Worm (Caenorhabditis elegans) whole organism, L1 larva: ENCODE measurements around the gene ddn-1.
A peak's percentile ranks its signal among the peaks of the same experiment; 100 is the strongest.

Experiments used
- C04F5.9 ChIP-seq: sonication (generic microtip); optimal IDR thresholded peaks from 2 replicates; lab custom pipeline; 2016; ENCODE audit warnings: missing genetic modification characterization, missing compliant biosample characterization
- F16B12.6 ChIP-seq: fragments of 150-350 bp; optimal IDR thresholded peaks from 2 replicates; lab custom pipeline; 2014; ENCODE audit warnings: missing biosample characterization, missing genetic modification characterization
- aha-1 ChIP-seq: fragments of 150-350 bp; optimal IDR thresholded peaks from 2 replicates; lab custom pipeline; 2014; ENCODE audit warnings: missing biosample characterization, missing genetic modification characterization
- blmp-1 ChIP-seq: fragments of 150-350 bp; optimal IDR thresholded peaks from 2 replicates; lab custom pipeline; 2014; ENCODE audit warnings: missing biosample characterization, missing genetic modification characterization
- ceh-8 ChIP-seq: fragments of 200-800 bp; sonication (Bioruptor generic); optimal IDR thresholded peaks from 2 replicates; lab custom pipeline; 2018; ENCODE audit warnings: mild to moderate bottlenecking, missing genetic modification characterization, moderate library complexity, missing compliant biosample characterization
- ceh-82 ChIP-seq, 3 experiments: fragments of 150-350 bp in 1 of 3; sonication (generic microtip) in 2 of 3; optimal IDR thresholded peaks; 2 replicates each; lab custom pipeline; 2014 to 2017; ENCODE audit warnings: missing biosample characterization in 3 of 3, missing genetic modification characterization in 3 of 3
- ceh-90 ChIP-seq: sonication (generic microtip); optimal IDR thresholded peaks from 2 replicates; lab custom pipeline; 2016; ENCODE audit warnings: missing genetic modification characterization, missing compliant biosample characterization
- dsc-1 ChIP-seq: sonication (generic microtip); optimal IDR thresholded peaks from 2 replicates; lab custom pipeline; 2016; ENCODE audit warnings: mild to moderate bottlenecking, missing genetic modification characterization, missing compliant biosample characterization
- efl-1 ChIP-seq, 4 experiments: fragments of 150-350 bp; optimal IDR thresholded peaks in 3 of 4; peaks in 1 of 4; 1 replicate in 1 of 4; 2 replicates in 3 of 4; lab custom pipeline; 2014; ENCODE audit warnings: missing biosample characterization in 2 of 4, missing genetic modification characterization in 2 of 4, missing genetic modification reagents in 2 of 4
- efl-3 ChIP-seq: fragments of 200-800 bp; sonication (Bioruptor generic); optimal IDR thresholded peaks from 2 replicates; lab custom pipeline; 2018; ENCODE audit warnings: mild to moderate bottlenecking, missing genetic modification characterization, missing compliant biosample characterization
- egl-27 ChIP-seq, 2 experiments: fragments of 150-350 bp in 1 of 2; sonication (generic microtip); optimal IDR thresholded peaks; 3 replicates each; lab custom pipeline; 2017 to 2018; ENCODE audit warnings: missing biosample characterization in 2 of 2, missing genetic modification characterization in 2 of 2, missing genetic modification reagents in 2 of 2
- elt-2 ChIP-seq: sonication (generic microtip); optimal IDR thresholded peaks from 2 replicates; lab custom pipeline; 2016; ENCODE audit warnings: missing genetic modification characterization, mild to moderate bottlenecking, inconsistent platforms, missing compliant biosample characterization, missing genetic modification reagents
- fkh-4 ChIP-seq: sonication (generic microtip); optimal IDR thresholded peaks from 2 replicates; lab custom pipeline; 2016; ENCODE audit warnings: missing compliant biosample characterization, missing genetic modification characterization, borderline replicate concordance
- fos-1 ChIP-seq: fragments of 150-350 bp; optimal IDR thresholded peaks from 2 replicates; lab custom pipeline; 2014; ENCODE audit warnings: missing biosample characterization, missing genetic modification characterization
- hlh-4 ChIP-seq: sonication (generic microtip); optimal IDR thresholded peaks from 2 replicates; lab custom pipeline; 2016; ENCODE audit warnings: mild to moderate bottlenecking, missing genetic modification characterization, missing compliant biosample characterization
- irx-1 ChIP-seq: sonication (generic microtip); optimal IDR thresholded peaks from 2 replicates; lab custom pipeline; 2016; ENCODE audit warnings: missing genetic modification characterization, missing compliant biosample characterization
- isw-1 ChIP-seq: fragments of 200-800 bp; sonication (Bioruptor generic); IDR thresholded peaks from 2 replicates; pipeline ENCODE4 v1.3.6; 2022; ENCODE audit warnings: missing genetic modification characterization, missing compliant biosample characterization
- jun-1 ChIP-seq: fragments of 150-350 bp; optimal IDR thresholded peaks from 2 replicates; lab custom pipeline; 2014; ENCODE audit warnings: missing biosample characterization, missing genetic modification reagents, missing genetic modification characterization
- lin-13 ChIP-seq: fragments of 150-350 bp; optimal IDR thresholded peaks from 2 replicates; lab custom pipeline; 2014; ENCODE audit warnings: missing biosample characterization, missing genetic modification reagents, missing genetic modification characterization
- lin-14 ChIP-seq: fragments of 200-800 bp; sonication (Bioruptor generic); optimal IDR thresholded peaks from 2 replicates; lab custom pipeline; 2018; ENCODE audit warnings: mild to moderate bottlenecking, missing genetic modification characterization, moderate library complexity, missing compliant biosample characterization
- lin-15B ChIP-seq: fragments of 150-350 bp; sonication (generic microtip); optimal IDR thresholded peaks from 3 replicates; lab custom pipeline; 2014; ENCODE audit warnings: missing biosample characterization, missing genetic modification characterization
- lin-35 ChIP-seq, 2 experiments: fragments of 150-350 bp; optimal IDR thresholded peaks; 2 replicates each; lab custom pipeline; 2014; ENCODE audit warnings: missing biosample characterization in 2 of 2, missing genetic modification characterization in 2 of 2, missing genetic modification reagents in 2 of 2
- lin-39 ChIP-seq: fragments of 150-350 bp; optimal IDR thresholded peaks from 2 replicates; lab custom pipeline; 2014; ENCODE audit warnings: missing biosample characterization, missing genetic modification reagents, missing genetic modification characterization
- lir-3 ChIP-seq: sonication (generic microtip); optimal IDR thresholded peaks from 2 replicates; lab custom pipeline; 2016; ENCODE audit warnings: mild to moderate bottlenecking, missing genetic modification characterization, moderate library complexity, missing compliant biosample characterization; ENCODE audit not compliant: poor library complexity
- lsy-2 ChIP-seq, 2 experiments: fragments of 150-350 bp; optimal IDR thresholded peaks; 2 replicates each; lab custom pipeline; 2014; ENCODE audit warnings: missing biosample characterization in 2 of 2, missing genetic modification characterization in 2 of 2
- mab-9 ChIP-seq: fragments of 200-800 bp; sonication (Bioruptor generic); IDR thresholded peaks from 2 replicates; pipeline ENCODE4 v1.3.6; 2022; ENCODE audit warnings: missing genetic modification reagents, missing genetic modification characterization, missing compliant biosample characterization
- mdl-1 ChIP-seq, 2 experiments: fragments of 150-350 bp; optimal IDR thresholded peaks; 2 replicates each; lab custom pipeline; 2014 to 2017; ENCODE audit warnings: missing biosample characterization in 2 of 2, missing genetic modification characterization in 2 of 2, inconsistent platforms in 1 of 2
- mef-2 ChIP-seq: fragments of 150-350 bp; optimal IDR thresholded peaks from 2 replicates; lab custom pipeline; 2014; ENCODE audit warnings: missing biosample characterization, missing genetic modification characterization
- nhr-12 ChIP-seq: sonication (generic microtip); optimal IDR thresholded peaks from 2 replicates; lab custom pipeline; 2017; ENCODE audit warnings: missing biosample characterization, missing genetic modification characterization
- nhr-20 ChIP-seq: sonication (generic microtip); optimal IDR thresholded peaks from 2 replicates; lab custom pipeline; 2016; ENCODE audit warnings: mild to moderate bottlenecking, missing genetic modification characterization, missing compliant biosample characterization
- nhr-237 ChIP-seq: fragments of 150-350 bp; optimal IDR thresholded peaks from 2 replicates; lab custom pipeline; 2014; ENCODE audit warnings: missing biosample characterization, missing genetic modification characterization
- nhr-28 ChIP-seq: fragments of 150-350 bp; optimal IDR thresholded peaks from 2 replicates; lab custom pipeline; 2014; ENCODE audit warnings: missing biosample characterization, missing genetic modification characterization
- nhr-71 ChIP-seq: sonication (generic microtip); optimal IDR thresholded peaks from 2 replicates; lab custom pipeline; 2016; ENCODE audit warnings: mild to moderate bottlenecking, missing genetic modification characterization, moderate library complexity, missing compliant biosample characterization
- nhr-76 ChIP-seq: sonication (generic microtip); optimal IDR thresholded peaks from 2 replicates; lab custom pipeline; 2017; ENCODE audit warnings: missing biosample characterization, missing genetic modification characterization
- nhr-85 ChIP-seq: sonication (generic microtip); peaks from one replicate; lab custom pipeline; 2016; ENCODE audit warnings: missing genetic modification characterization, inconsistent platforms, missing compliant biosample characterization
- nhr-90 ChIP-seq: sonication (generic microtip); optimal IDR thresholded peaks from 2 replicates; lab custom pipeline; 2016; ENCODE audit warnings: mild to moderate bottlenecking, missing genetic modification characterization, missing compliant biosample characterization; ENCODE audit not compliant: poor library complexity
- pag-3 ChIP-seq: sonication (generic microtip); optimal IDR thresholded peaks from 2 replicates; lab custom pipeline; 2017; ENCODE audit warnings: missing genetic modification characterization, mild to moderate bottlenecking, missing compliant biosample characterization, antibody characterized with exemption, borderline replicate concordance; ENCODE audit not compliant: insufficient read depth
- pqm-1 ChIP-seq: sonication (generic microtip); optimal IDR thresholded peaks from 3 replicates; lab custom pipeline; 2017; ENCODE audit warnings: missing biosample characterization, missing genetic modification characterization
- rnt-1 ChIP-seq: sonication (generic microtip); optimal IDR thresholded peaks from 2 replicates; lab custom pipeline; 2016; ENCODE audit warnings: mild to moderate bottlenecking, missing genetic modification characterization, moderate library complexity, missing compliant biosample characterization
- skn-1 ChIP-seq: fragments of 150-350 bp; optimal IDR thresholded peaks from 2 replicates; lab custom pipeline; 2014; ENCODE audit warnings: missing biosample characterization, missing genetic modification characterization
- snu-23 ChIP-seq: sonication (generic microtip); optimal IDR thresholded peaks from 2 replicates; lab custom pipeline; 2016; ENCODE audit warnings: missing genetic modification characterization, missing compliant biosample characterization
- sox-4 ChIP-seq: sonication (generic microtip); optimal IDR thresholded peaks from 2 replicates; lab custom pipeline; 2016; ENCODE audit warnings: missing genetic modification characterization, missing compliant biosample characterization
- tlp-1 ChIP-seq: fragments of 150-350 bp; optimal IDR thresholded peaks from 2 replicates; lab custom pipeline; 2014; ENCODE audit warnings: missing biosample characterization, missing genetic modification characterization
- unc-130 ChIP-seq: fragments of 150-350 bp; optimal IDR thresholded peaks from 2 replicates; lab custom pipeline; 2017; ENCODE audit warnings: missing biosample characterization, missing genetic modification characterization, inconsistent platforms
- unc-62 ChIP-seq: fragments of 150-350 bp; optimal IDR thresholded peaks from 2 replicates; lab custom pipeline; 2014; ENCODE audit warnings: missing biosample characterization, missing genetic modification reagents, missing genetic modification characterization
- unc-86 ChIP-seq: sonication (generic microtip); optimal IDR thresholded peaks from 2 replicates; lab custom pipeline; 2016; ENCODE audit warnings: missing genetic modification characterization, missing compliant biosample characterization
- zip-4 ChIP-seq: fragments of 200-800 bp; sonication (Bioruptor generic); optimal IDR thresholded peaks from 2 replicates; lab custom pipeline; 2018; ENCODE audit warnings: mild to moderate bottlenecking, missing genetic modification characterization, moderate library complexity, missing compliant biosample characterization

The ddn-1 gene

ce11 chrV:8773826-8774382 is 13.6 kb upstream of the ddn-1 start, which contains the start of gene B0507.2 (continued):
- TF ChIP-seq blmp-1 (tag; lab: Kevin White, UChicago) (no peak), nhr-76 (tag; lab: Kevin White, UChicago) (no peak), ceh-8 (GFP tag; lab: Kevin White, UChicago) (no peak), dsc-1 (tag; lab: Kevin White, UChicago) (no peak), lsy-2 (tag; optimal IDR thresholded peaks at IDR 0.05; lab: Kevin White, UChicago) (peak in 1 of 2 experiments; percentile 35), ceh-90 (no peak), skn-1 (peak; percentile 43), mef-2 (tag; lab: Kevin White, UChicago) (no peak), C04F5.9 (no peak), aha-1 (tag; lab: Kevin White, UChicago) (no peak), hlh-4 (no peak), egl-27 (tag; optimal IDR thresholded peaks at IDR 0.05; lab: Kevin White, UChicago) (no peak), ceh-82 (tag; optimal IDR thresholded peaks at IDR 0.05; lab: Kevin White, UChicago) (peak in 1 of 3 experiments; percentile 16), irx-1 (tag; lab: Kevin White, UChicago) (peak; percentile 49), unc-86 (tag; lab: Kevin White, UChicago) (no peak), pqm-1 (tag; lab: Kevin White, UChicago) (no peak), sox-4 (tag; lab: Kevin White, UChicago) (no peak), nhr-28 (tag; lab: Kevin White, UChicago) (no peak), unc-62 (no peak), unc-130 (no peak), nhr-85 (no peak), efl-1 (optimal IDR thresholded peaks at IDR 0.05; lab: Kevin White, UChicago) (peak in 1 of 2 experiments; percentile 7), efl-1 (GFP tag; optimal IDR thresholded peaks at IDR 0.05 in 1 of 2; lab: Kevin White, UChicago) (no peak), mab-9 (GFP tag; lab: Robert Waterston, UW) (no peak), efl-3 (no peak), lin-39 (tag; lab: Kevin White, UChicago) (no peak), isw-1 (GFP tag; lab: Robert Waterston, UW) (no peak), pag-3 (no peak), lin-13 (GFP tag; lab: Kevin White, UChicago) (no peak), nhr-237 (tag; lab: Kevin White, UChicago) (no peak), nhr-20 (tag; lab: Kevin White, UChicago) (no peak), snu-23 (GFP tag; lab: Kevin White, UChicago) (peak; percentile 1), elt-2 (tag; lab: Kevin White, UChicago) (peak; percentile 6), lin-14 (GFP tag; lab: Kevin White, UChicago) (peak; percentile 68)

DNA sequence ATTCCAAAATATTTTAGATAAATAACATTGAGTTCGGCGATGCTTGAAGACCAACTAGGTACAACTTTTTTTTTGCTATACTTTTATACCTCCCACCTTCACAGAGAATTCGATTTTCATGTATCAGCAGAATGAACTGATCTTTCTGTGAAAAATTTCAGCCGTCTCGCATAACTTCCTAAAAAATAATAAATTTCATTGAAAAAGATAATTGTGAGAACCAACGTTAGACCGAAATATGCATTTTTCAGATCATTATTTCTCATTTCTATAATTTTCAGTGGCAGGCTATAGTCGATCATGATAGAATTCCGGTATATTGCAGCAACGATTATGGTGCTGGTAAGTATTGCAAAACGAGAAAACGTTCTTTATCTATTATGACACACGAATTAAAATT is 11.3 kb upstream of the ddn-1 start, which contains the start of gene srx-115:
Gene srx-115 (plus strand): TSS at position 301 of the 400 bp plus-strand sequence.
- TF ChIP-seq rnt-1 (tag; lab: Kevin White, UChicago) (no peak), fkh-4 (no peak), blmp-1 (tag; lab: Kevin White, UChicago) (no peak), fos-1 (tag; lab: Kevin White, UChicago) (no peak), lin-15B (tag; lab: Kevin White, UChicago) (no peak), nhr-12 (tag; lab: Kevin White, UChicago) (no peak), mef-2 (tag; lab: Kevin White, UChicago) (no peak)

DNA sequence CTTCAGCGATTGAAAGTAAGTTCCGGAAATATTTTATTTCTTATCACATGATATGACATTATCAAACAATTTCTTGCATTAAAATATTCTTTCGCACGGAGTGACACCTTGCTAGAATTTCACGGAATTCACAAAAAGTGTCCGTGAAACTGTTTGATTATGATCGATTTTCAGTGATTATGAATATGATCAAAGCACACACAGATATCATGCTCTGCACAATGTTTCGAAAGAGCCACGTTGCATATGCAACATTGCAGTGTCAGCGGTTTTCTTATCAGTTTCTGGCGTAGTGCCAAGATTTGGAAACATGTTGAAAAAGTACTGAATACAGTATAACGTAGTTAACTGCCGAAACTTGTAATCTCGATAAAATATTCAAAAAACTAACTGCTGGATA is 8.8 kb upstream of the ddn-1 start:
- peak in 1 of 2 experiments; percentile 4 for TF ChIP-seq mdl-1 (tag; optimal IDR thresholded peaks at IDR 0.05; lab: Kevin White, UChicago)
- TF ChIP-seq nhr-90 (tag; lab: Kevin White, UChicago): no peak
- no peak for TF ChIP-seq lsy-2 (tag; optimal IDR thresholded peaks at IDR 0.05; lab: Kevin White, UChicago)
- TF ChIP-seq lir-3 (tag; lab: Kevin White, UChicago): no peak
- no peak for TF ChIP-seq F16B12.6 (tag; lab: Kevin White, UChicago)
- TF ChIP-seq elt-2 (tag; lab: Kevin White, UChicago): peak; percentile 99
- no peak for TF ChIP-seq nhr-85
- peak; percentile 44 for TF ChIP-seq nhr-20 (tag; lab: Kevin White, UChicago)
- peak; percentile 39 for TF ChIP-seq nhr-71 (tag; lab: Kevin White, UChicago)
- no peak for TF ChIP-seq zip-4 (GFP tag; lab: Kevin White, UChicago)
- peak; percentile 15 for TF ChIP-seq tlp-1
- TF ChIP-seq jun-1 (tag; lab: Kevin White, UChicago): peak; percentile 32
- peak in 1 of 2 experiments; percentile 42 for TF ChIP-seq lin-35 (GFP tag; optimal IDR thresholded peaks at IDR 0.05; lab: Kevin White, UChicago)
